Worm (Caenorhabditis elegans) whole organism, L4/young adult: ENCODE data around the gene far-8.

ENCODE experiments used
- W03F9.2 ChIP-seq: fragments of 150-350 bp; optimal IDR thresholded peaks from 2 replicates; lab custom pipeline; 2014; ENCODE audit warnings: missing biosample characterization, missing genetic modification characterization
- dao-5 ChIP-seq: sonication (generic microtip); optimal IDR thresholded peaks from 2 replicates; lab custom pipeline; 2016; ENCODE audit warnings: missing genotype, missing genetic modification characterization, moderate library complexity, missing compliant biosample characterization
- him-1 ChIP-seq: sonication (generic microtip); optimal IDR thresholded peaks from 2 replicates; lab custom pipeline; 2016; ENCODE audit warnings: missing genotype, missing genetic modification reagents, missing genetic modification characterization, missing compliant biosample characterization

DNA sequence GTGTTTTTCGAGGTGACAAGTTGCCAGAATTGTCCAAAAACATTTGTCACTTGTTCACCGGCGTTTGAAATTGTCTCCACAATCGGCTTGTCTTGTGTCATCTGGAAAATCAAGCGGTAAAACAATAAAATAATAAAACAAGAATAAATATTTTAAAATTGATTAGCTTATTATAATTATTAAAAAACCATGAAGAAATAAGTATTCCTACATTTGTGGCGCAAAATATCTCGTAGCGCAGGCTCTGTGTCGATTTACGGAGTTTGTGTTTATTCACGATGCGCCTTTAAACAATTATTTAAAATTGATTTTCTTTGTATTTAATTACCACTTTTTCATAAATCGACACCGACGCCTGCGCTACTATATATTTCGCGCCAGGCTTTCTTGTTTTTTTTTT, 9.6 kb downstream of the far-8 start, which contains the start of gene moma-1:
- TF ChIP-seq him-1 (tag; lab: Kevin White, UChicago) (no peak), dao-5 (tag; lab: Kevin White, UChicago) (no peak), W03F9.2 (no peak)
